2 worm cellular contexts compared by ENCODE assay signal in genomic region chrX:8799925-8800324, ce11.
TF ChIP-seq lines count a peak whose summit lies in the region.

No protein-coding gene starts in this region.

TF ChIP-seq in whole organism, L1 larva, 84 proteins besides CTCF, POLR2A, EP300 and RAD21:
- TF ChIP-seq pqm-1 (tag; optimal IDR thresholded peaks at IDR 0.05; lab: Kevin White, UChicago) (no peak), lin-14 (GFP tag; optimal IDR thresholded peaks at IDR 0.05; lab: Kevin White, UChicago) (peak; percentile 51), nhr-237 (tag; optimal IDR thresholded peaks at IDR 0.05; lab: Kevin White, UChicago) (no peak), tbx-2 (tag; optimal IDR thresholded peaks at IDR 0.05; lab: Kevin White, UChicago) (peak; percentile 13), fkh-8 (tag; optimal IDR thresholded peaks at IDR 0.05; lab: Kevin White, UChicago) (peak; percentile 62)

TF ChIP-seq in whole organism, L3 larva, 47 proteins besides CTCF, POLR2A, EP300 and RAD21:
- no peak for TF ChIP-seq nhr-25 (tag; optimal IDR thresholded peaks at IDR 0.05; lab: Kevin White, UChicago)
- TF ChIP-seq eor-1 (tag; optimal IDR thresholded peaks at IDR 0.05; lab: Kevin White, UChicago) = no peak
- TF ChIP-seq zag-1 (tag; optimal IDR thresholded peaks at IDR 0.05; lab: Kevin White, UChicago) = no peak
- no peak for TF ChIP-seq nhr-76 (tag; optimal IDR thresholded peaks at IDR 0.05; lab: Kevin White, UChicago)
- TF ChIP-seq ZK546.5 (tag; optimal IDR thresholded peaks at IDR 0.05; lab: Kevin White, UChicago) = no peak
- TF ChIP-seq lsy-12 (tag; optimal IDR thresholded peaks at IDR 0.05; lab: Kevin White, UChicago) = no peak
- peak; percentile 39 for TF ChIP-seq nfya-1 (tag; optimal IDR thresholded peaks at IDR 0.05; lab: Kevin White, UChicago; ENCODE audit: insufficient read depth)
- TF ChIP-seq hmg-11 (tag; optimal IDR thresholded peaks at IDR 0.05; lab: Kevin White, UChicago) = peak; percentile 23
- no peak for TF ChIP-seq daf-12 (tag; optimal IDR thresholded peaks at IDR 0.05; lab: Kevin White, UChicago)
- no peak for TF ChIP-seq aly-2 (tag; optimal IDR thresholded peaks at IDR 0.05; lab: Kevin White, UChicago)
- TF ChIP-seq nhr-12 (tag; optimal IDR thresholded peaks at IDR 0.05; lab: Kevin White, UChicago) = no peak
- TF ChIP-seq ceh-28 (tag; optimal IDR thresholded peaks at IDR 0.05; lab: Kevin White, UChicago) = no peak
- TF ChIP-seq ceh-16 (tag; optimal IDR thresholded peaks at IDR 0.05; lab: Kevin White, UChicago) = no peak
- TF ChIP-seq lin-39 (tag; optimal IDR thresholded peaks at IDR 0.05; lab: Kevin White, UChicago) = peak; percentile 21

Comparison
In these comparisons a context has a peak if more than half of its experiments do, and no peak if none do; other contexts are left out.
1. Of the 26 proteins assayed by ChIP-seq in both whole organism, L1 larva and whole organism, L3 larva: peak only in whole organism, L1 larva: tbx-2; only in whole organism, L3 larva: lin-39; in both: none; in neither: 24.